Fruit fly (Drosophila melanogaster) whole organism: ENCODE results near the gene CG3199.

ENCODE experiments used
- EcR ChIP-seq, 2 experiments: fragments of >200 bp; optimal IDR thresholded peaks; 2 replicates each; lab custom pipeline; 2017; ENCODE audit warnings: missing biosample characterization in 2 of 2, missing genetic modification characterization in 2 of 2, missing genetic modification reagents in 2 of 2
- pan ChIP-seq: fragments of >200 bp; optimal IDR thresholded peaks from 2 replicates; lab custom pipeline; 2017

DNA sequence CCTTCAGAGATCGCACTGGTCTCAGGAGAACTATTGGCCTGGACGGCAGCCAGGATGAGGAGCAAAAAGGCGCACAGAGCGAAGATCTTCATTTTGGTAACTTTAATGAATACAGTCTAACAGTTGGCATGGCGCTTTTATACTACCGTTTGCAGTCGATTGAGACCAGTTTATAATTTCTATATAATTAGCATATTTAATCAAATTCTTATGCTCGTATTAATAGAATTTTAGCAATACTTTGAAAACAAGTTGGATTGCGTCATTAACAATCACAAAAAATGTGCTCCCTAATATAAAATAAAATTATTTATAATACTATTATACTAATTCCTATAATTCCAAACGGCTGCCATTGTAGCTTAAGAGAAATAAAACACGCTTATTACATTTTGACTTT is 8.2 kb upstream of the CG3199 start, which contains the start of gene CG44215:
- TF ChIP-seq pan (lab: Kevin White, UChicago) (no peak), EcR (GFP tag; optimal IDR thresholded peaks at IDR 0.05; lab: Kevin White, UChicago) (no peak)
